Worm (Caenorhabditis elegans) whole organism, L4 larva: ENCODE results near the gene fbxb-98.
"Not testable (repeated sequence)": the region's sequence is repeated elsewhere in the genome, so short reads cannot be mapped to it uniquely, and the experiment has no call there.

Source experiments
- F26F4.8 ChIP-seq: fragments of 200-800 bp; sonication (Bioruptor generic); conservative IDR thresholded peaks from 2 replicates; pipeline ENCODE4 v1.3.6; 2022; ENCODE audit warnings: missing genetic modification characterization, missing compliant biosample characterization
- F37D6.2 ChIP-seq: sonication (generic microtip); optimal IDR thresholded peaks from 2 replicates; lab custom pipeline; 2016; ENCODE audit warnings: mild to moderate bottlenecking, missing genetic modification characterization, missing compliant biosample characterization
- F44E2.7 ChIP-seq: fragments of 200-800 bp; sonication (Bioruptor generic); IDR thresholded peaks from 2 replicates; pipeline ENCODE4 v2.1.2; 2022; ENCODE audit warnings: missing genetic modification characterization, missing compliant biosample characterization
- R02D3.7 ChIP-seq: fragments of 150-350 bp; sonication (generic microtip); optimal IDR thresholded peaks from 3 replicates; lab custom pipeline; 2014; ENCODE audit warnings: missing biosample characterization, missing genetic modification characterization
- T20F7.1 ChIP-seq: fragments of 200-800 bp; sonication (Bioruptor generic); optimal IDR thresholded peaks from 2 replicates; lab custom pipeline; 2018; ENCODE audit warnings: mild to moderate bottlenecking, missing genetic modification characterization, missing compliant biosample characterization
- T26A8.4 ChIP-seq: fragments of 200-800 bp; sonication (Bioruptor generic); IDR thresholded peaks from 2 replicates; pipeline ENCODE4 v1.3.6; 2022; ENCODE audit warnings: missing genetic modification characterization, missing compliant biosample characterization
- Y48G9A.11 ChIP-seq: fragments of 200-800 bp; sonication (Bioruptor generic); IDR thresholded peaks from 2 replicates; pipeline ENCODE4 v1.3.6; 2022; ENCODE audit warnings: missing genetic modification reagents, missing genetic modification characterization, missing compliant biosample characterization
- ZK546.5 ChIP-seq, 2 experiments: sonication (generic microtip); optimal IDR thresholded peaks; 2 replicates each; lab custom pipeline; 2017; ENCODE audit warnings: missing biosample characterization in 2 of 2, missing genetic modification characterization in 2 of 2
- aly-2 ChIP-seq: sonication (generic microtip); optimal IDR thresholded peaks from 2 replicates; lab custom pipeline; 2018; ENCODE audit warnings: missing biosample characterization, missing genetic modification characterization
- ama-1 ChIP-seq: fragments of 150-350 bp; optimal IDR thresholded peaks from 2 replicates; lab custom pipeline; 2014; ENCODE audit warnings: inconsistent platforms, mixed read lengths
- arid-1 ChIP-seq: fragments of 200-800 bp; sonication (Bioruptor generic); conservative IDR thresholded peaks from 2 replicates; pipeline ENCODE4 v1.3.6; 2022; ENCODE audit warnings: missing genetic modification reagents, missing genetic modification characterization, missing compliant biosample characterization
- ceh-20 ChIP-seq: fragments of 200-800 bp; sonication (Bioruptor generic); IDR thresholded peaks from 2 replicates; pipeline ENCODE4 v1.3.6; 2022; ENCODE audit warnings: missing genetic modification reagents, missing genetic modification characterization, missing compliant biosample characterization
- ceh-32 ChIP-seq: sonication (generic microtip); optimal IDR thresholded peaks from 2 replicates; lab custom pipeline; 2016; ENCODE audit warnings: mild to moderate bottlenecking, missing genetic modification characterization, missing compliant biosample characterization; ENCODE audit not compliant: poor library complexity
- ceh-62 ChIP-seq: sonication (generic microtip); optimal IDR thresholded peaks from 2 replicates; lab custom pipeline; 2017; ENCODE audit warnings: missing biosample characterization, missing genetic modification characterization
- ceh-82 ChIP-seq: sonication (generic microtip); optimal IDR thresholded peaks from 2 replicates; lab custom pipeline; 2017; ENCODE audit warnings: missing biosample characterization, missing genetic modification characterization
- ces-1 ChIP-seq: fragments of 150-350 bp; sonication (generic microtip); optimal IDR thresholded peaks from 4 replicates; lab custom pipeline; 2014; ENCODE audit warnings: missing biosample characterization, missing genetic modification reagents, missing genetic modification characterization
- ctbp-1 ChIP-seq: fragments of 200-800 bp; sonication (Bioruptor generic); IDR thresholded peaks from 2 replicates; pipeline ENCODE4 v1.3.6; 2022; ENCODE audit warnings: missing genetic modification reagents, missing genetic modification characterization, missing compliant biosample characterization
- daf-19 ChIP-seq: fragments of 200-800 bp; sonication (Bioruptor generic); conservative IDR thresholded peaks from 2 replicates; pipeline ENCODE4 v1.3.6; 2022; ENCODE audit warnings: missing genetic modification characterization, missing compliant biosample characterization
- dmd-6 ChIP-seq: fragments of 200-800 bp; sonication (Bioruptor generic); IDR thresholded peaks from 2 replicates; pipeline ENCODE4 v1.3.6; 2022; ENCODE audit warnings: missing genetic modification reagents, missing genetic modification characterization, missing compliant biosample characterization
- duxl-1 ChIP-seq: sonication (generic microtip); optimal IDR thresholded peaks from 2 replicates; lab custom pipeline; 2016; ENCODE audit warnings: mild to moderate bottlenecking, missing genetic modification characterization, moderate library complexity, missing compliant biosample characterization; ENCODE audit not compliant: poor library complexity
- dve-1 ChIP-seq: sonication (generic microtip); optimal IDR thresholded peaks from 2 replicates; lab custom pipeline; 2017; ENCODE audit warnings: antibody characterized with exemption, mild to moderate bottlenecking, missing genetic modification characterization, missing compliant biosample characterization; ENCODE audit not compliant: insufficient read depth
- fkh-10 ChIP-seq: fragments of 150-350 bp; optimal IDR thresholded peaks from 2 replicates; lab custom pipeline; 2014; ENCODE audit warnings: missing biosample characterization, missing genetic modification reagents, missing genetic modification characterization
- hif-1 ChIP-seq, 2 experiments: sonication (generic microtip); optimal IDR thresholded peaks; 2 replicates each; lab custom pipeline; 2016 to 2017; ENCODE audit warnings: missing compliant biosample characterization in 2 of 2, missing genetic modification characterization in 2 of 2, missing genetic modification reagents in 2 of 2, missing genotype in 2 of 2, mild to moderate bottlenecking in 1 of 2
- hmg-1.1 ChIP-seq: fragments of 200-800 bp; sonication (Bioruptor generic); IDR thresholded peaks from 2 replicates; pipeline ENCODE4 v1.3.6; 2022; ENCODE audit warnings: missing genetic modification reagents, missing genetic modification characterization, missing compliant biosample characterization
- jun-1 ChIP-seq: fragments of 150-350 bp; optimal IDR thresholded peaks from 2 replicates; lab custom pipeline; 2014; ENCODE audit warnings: missing biosample characterization, missing genetic modification reagents, missing genetic modification characterization
- lim-7 ChIP-seq: fragments of 200-800 bp; sonication (Bioruptor generic); IDR thresholded peaks from 2 replicates; pipeline ENCODE4 v1.3.6; 2022; ENCODE audit warnings: missing genetic modification characterization, missing compliant biosample characterization
- lin-13 ChIP-seq: fragments of 150-350 bp; optimal IDR thresholded peaks from 2 replicates; lab custom pipeline; 2014; ENCODE audit warnings: missing biosample characterization, missing genetic modification reagents, missing genetic modification characterization
- lin-15B ChIP-seq: fragments of 150-350 bp; sonication (generic microtip); optimal IDR thresholded peaks from 3 replicates; lab custom pipeline; 2014; ENCODE audit warnings: missing biosample characterization, missing genetic modification characterization
- lin-29 ChIP-seq: fragments of 200-800 bp; sonication (Bioruptor generic); IDR thresholded peaks from 2 replicates; pipeline ENCODE4 v1.3.6; 2022; ENCODE audit warnings: missing genetic modification reagents, missing genetic modification characterization, missing compliant biosample characterization
- lir-3 ChIP-seq: sonication (generic microtip); optimal IDR thresholded peaks from 2 replicates; lab custom pipeline; 2016; ENCODE audit warnings: mild to moderate bottlenecking, missing genetic modification characterization, missing compliant biosample characterization
- madf-5 ChIP-seq, 2 experiments: fragments of 200-800 bp; sonication (Bioruptor generic); IDR thresholded peaks; 2 replicates each; pipeline ENCODE4 v1.3.6; 2022; ENCODE audit warnings: missing compliant biosample characterization in 2 of 2, missing genetic modification characterization in 2 of 2
- mdl-1 ChIP-seq, 2 experiments: fragments of 150-350 bp in 1 of 2; sonication (generic microtip) in 1 of 2; optimal IDR thresholded peaks; 2 replicates each; lab custom pipeline; 2014 to 2017; ENCODE audit warnings: missing biosample characterization in 2 of 2, missing genetic modification characterization in 2 of 2
- mep-1 ChIP-seq: fragments of 150-350 bp; sonication (generic microtip); optimal IDR thresholded peaks from 3 replicates; lab custom pipeline; 2014; ENCODE audit warnings: missing biosample characterization, missing genetic modification characterization
- nhr-10 ChIP-seq: fragments of 150-350 bp; optimal IDR thresholded peaks from 2 replicates; lab custom pipeline; 2014; ENCODE audit warnings: missing biosample characterization, missing genetic modification characterization
- nhr-11 ChIP-seq: fragments of 150-350 bp; optimal IDR thresholded peaks from 2 replicates; lab custom pipeline; 2014; ENCODE audit warnings: missing biosample characterization, missing genetic modification characterization
- nhr-41 ChIP-seq: fragments of 200-800 bp; sonication (Bioruptor generic); IDR thresholded peaks from 2 replicates; pipeline ENCODE4 v1.3.6; 2022; ENCODE audit warnings: missing genetic modification reagents, missing genetic modification characterization, missing compliant biosample characterization
- nhr-48 ChIP-seq: sonication (generic microtip); optimal IDR thresholded peaks from 2 replicates; lab custom pipeline; 2016; ENCODE audit warnings: mild to moderate bottlenecking, missing genetic modification characterization, missing compliant biosample characterization
- nhr-6 ChIP-seq: fragments of 150-350 bp; optimal IDR thresholded peaks from 2 replicates; lab custom pipeline; 2014; ENCODE audit warnings: missing biosample characterization, missing genetic modification characterization
- nhr-76 ChIP-seq: fragments of 150-350 bp; optimal IDR thresholded peaks from 2 replicates; lab custom pipeline; 2014; ENCODE audit warnings: missing biosample characterization, missing genetic modification characterization
- pqm-1 ChIP-seq: sonication (generic microtip); optimal IDR thresholded peaks from 2 replicates; lab custom pipeline; 2017; ENCODE audit warnings: missing biosample characterization, missing genetic modification characterization
- rbr-2 ChIP-seq: sonication (generic microtip); optimal IDR thresholded peaks from 2 replicates; lab custom pipeline; 2016; ENCODE audit warnings: missing genotype, missing genetic modification characterization, missing compliant biosample characterization
- saeg-2 ChIP-seq: fragments of 200-800 bp; sonication (Bioruptor generic); IDR thresholded peaks from 2 replicates; pipeline ENCODE4 v1.3.6; 2022; ENCODE audit warnings: missing genetic modification reagents, missing genetic modification characterization, missing compliant biosample characterization
- set-16 ChIP-seq: fragments of 200-800 bp; sonication (Bioruptor generic); IDR thresholded peaks from 2 replicates; pipeline ENCODE4 v1.3.6; 2022; ENCODE audit warnings: missing genetic modification reagents, missing genetic modification characterization, missing compliant biosample characterization
- snpc-4 ChIP-seq: fragments of 150-350 bp; optimal IDR thresholded peaks from 2 replicates; lab custom pipeline; 2014; ENCODE audit warnings: missing biosample characterization, missing genetic modification characterization
- zfp-2 ChIP-seq: sonication (generic microtip); optimal IDR thresholded peaks from 2 replicates; lab custom pipeline; 2016; ENCODE audit warnings: mild to moderate bottlenecking, missing genetic modification characterization, missing compliant biosample characterization
- zfp-3 ChIP-seq: fragments of 200-800 bp; sonication (Bioruptor generic); conservative IDR thresholded peaks from 2 replicates; pipeline ENCODE4 v1.3.6; 2022; ENCODE audit warnings: missing genetic modification reagents, missing genetic modification characterization, missing compliant biosample characterization
- zip-2 ChIP-seq: fragments of 150-350 bp; optimal IDR thresholded peaks from 2 replicates; lab custom pipeline; 2014; ENCODE audit warnings: missing biosample characterization, missing genetic modification characterization

The fbxb-98 gene

ce11 chrII:1862334-1862733, at the start of gene fbxb-98:
fbxb-98 (plus strand) TSS chrII:1862634.
- not testable (repeated sequence) for TF ChIP-seq ceh-82 (tag; lab: Kevin White, UChicago); zfp-2; nhr-6 (tag; lab: Kevin White, UChicago)

ce11 chrII:1816053-1816452, 46.4 kb upstream of the fbxb-98 start:
- TF ChIP-seq zfp-2 (no peak), ama-1 (lab: Kevin White, UChicago) (no peak), R02D3.7 (tag; lab: Kevin White, UChicago) (no peak), nhr-10 (tag; lab: Kevin White, UChicago) (no peak), nhr-48 (tag; lab: Kevin White, UChicago) (no peak), pqm-1 (tag; lab: Kevin White, UChicago) (no peak), T26A8.4 (no peak), ces-1 (GFP tag; lab: Kevin White, UChicago) (no peak), mep-1 (no peak), ctbp-1 (GFP tag; lab: Robert Waterston, UW) (no peak), rbr-2 (tag; lab: Kevin White, UChicago) (no peak), lin-13 (GFP tag; lab: Kevin White, UChicago) (no peak), ZK546.5 (tag; optimal IDR thresholded peaks at IDR 0.05; lab: Kevin White, UChicago) (no peak), F37D6.2 (tag; lab: Kevin White, UChicago) (no peak)

DNA sequence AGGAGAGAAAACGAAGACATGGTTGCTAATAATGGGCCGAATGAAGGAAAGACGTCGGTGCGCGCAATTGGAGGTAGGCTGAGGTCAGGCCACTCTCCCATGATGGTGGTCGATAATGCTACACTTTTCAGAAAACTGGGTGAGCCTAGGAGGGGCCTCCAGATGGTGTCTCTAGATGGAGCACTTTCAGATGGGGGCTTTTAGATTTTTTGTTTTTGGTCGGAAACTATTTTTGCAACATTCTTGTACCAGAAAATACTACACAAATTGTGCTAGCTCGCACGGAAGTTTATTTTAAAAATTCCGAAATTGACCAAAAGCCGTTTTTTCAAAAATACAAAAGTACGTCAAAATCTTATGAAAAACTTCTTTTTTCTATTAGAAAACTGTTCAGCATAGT, 44.1 kb upstream of the fbxb-98 start, which contains the start of gene fbxb-10:
Gene fbxb-10 (minus strand): TSS at position 101 of the 400 bp plus-strand sequence.
- TF ChIP-seq arid-1 (GFP tag; lab: Robert Waterston, UW) (0 out of 2 replicates have a peak, but pooled peaks have one; percentile 9), mep-1 (no peak)

- TF ChIP-seq F26F4.8 (GFP tag; lab: Robert Waterston, UW) (no peak), saeg-2 (GFP tag; lab: Robert Waterston, UW) (no peak), zip-2 (tag; lab: Kevin White, UChicago) (peak; percentile 99), madf-5 (GFP tag; IDR thresholded peaks at IDR 0.05; lab: Robert Waterston, UW) (no peak), hmg-1.1 (GFP tag; lab: Robert Waterston, UW) (no peak), set-16 (GFP tag; lab: Robert Waterston, UW) (no peak), ceh-32 (tag; lab: Kevin White, UChicago) (no peak), zfp-3 (GFP tag; lab: Robert Waterston, UW) (no peak), mdl-1 (tag; optimal IDR thresholded peaks at IDR 0.05; lab: Kevin White, UChicago) (peak in 1 of 2 experiments; percentile 59), nhr-76 (tag; lab: Kevin White, UChicago) (no peak), lin-13 (GFP tag; lab: Kevin White, UChicago) (no peak), duxl-1 (peak; percentile 97), nhr-11 (tag; lab: Kevin White, UChicago) (no peak), ceh-20 (GFP tag; lab: Robert Waterston, UW) (no peak), nhr-41 (GFP tag; lab: Robert Waterston, UW) (no peak), T20F7.1 (GFP tag; lab: Kevin White, UChicago) (no peak), ceh-62 (tag; lab: Kevin White, UChicago) (no peak), Y48G9A.11 (GFP tag; lab: Robert Waterston, UW) (no peak), lir-3 (tag; lab: Kevin White, UChicago) (no peak), fkh-10 (no peak), dve-1 (tag; lab: Kevin White, UChicago) (peak; percentile 84), snpc-4 (tag; lab: Kevin White, UChicago) (no peak), lin-29 (GFP tag; lab: Robert Waterston, UW) (no peak), dmd-6 (peak; percentile 90), hif-1 (tag; optimal IDR thresholded peaks at IDR 0.05; lab: Kevin White, UChicago) (no peak), F44E2.7 (no peak), jun-1 (peak; percentile 40), lin-15B (no peak), daf-19 (no peak), lim-7 (GFP tag; lab: Robert Waterston, UW) (no peak), aly-2 (tag; lab: Kevin White, UChicago) (no peak)
Measured at ce11 chrII:1819944-1820570, 42.4 kb upstream of the fbxb-98 start, which contains the start of gene fbxc-19. fbxc-19 (plus strand) TSS chrII:1820479.
